Worm (Caenorhabditis elegans) whole organism, late embryonic: Measurements from ENCODE around the gene T22D1.3.

Source experiments
- C08G9.2 ChIP-seq: sonication (generic microtip); optimal IDR thresholded peaks from 2 replicates; lab custom pipeline; 2016; ENCODE audit warnings: mild to moderate bottlenecking, missing genetic modification characterization, moderate library complexity, missing compliant biosample characterization
- ama-1 ChIP-seq: fragments of 150-350 bp; optimal IDR thresholded peaks from 2 replicates; lab custom pipeline; 2014
- ceh-24 ChIP-seq: sonication (generic microtip); optimal IDR thresholded peaks from 2 replicates; lab custom pipeline; 2016; ENCODE audit warnings: mild to moderate bottlenecking, missing genetic modification characterization, missing compliant biosample characterization
- ceh-34 ChIP-seq: sonication (generic microtip); optimal IDR thresholded peaks from 2 replicates; lab custom pipeline; 2016; ENCODE audit warnings: mild to moderate bottlenecking, missing genetic modification characterization, missing compliant biosample characterization
- fax-1 ChIP-seq: sonication (generic microtip); optimal IDR thresholded peaks from 2 replicates; lab custom pipeline; 2016; ENCODE audit warnings: missing genotype, missing genetic modification characterization, missing compliant biosample characterization
- gmeb-2 ChIP-seq: sonication (generic microtip); optimal IDR thresholded peaks from 2 replicates; lab custom pipeline; 2016; ENCODE audit warnings: missing genetic modification characterization, inconsistent platforms, missing compliant biosample characterization
- lim-6 ChIP-seq: sonication (generic microtip); optimal IDR thresholded peaks from 2 replicates; lab custom pipeline; 2016; ENCODE audit warnings: missing genetic modification characterization, missing compliant biosample characterization
- odd-2 ChIP-seq: sonication (generic microtip); optimal IDR thresholded peaks from 2 replicates; lab custom pipeline; 2017; ENCODE audit warnings: antibody characterized with exemption, mild to moderate bottlenecking, missing genetic modification characterization, missing compliant biosample characterization
- pag-3 ChIP-seq: sonication (generic microtip); optimal IDR thresholded peaks from 2 replicates; lab custom pipeline; 2016; ENCODE audit warnings: missing compliant biosample characterization, missing genetic modification characterization, borderline replicate concordance
- pha-4 ChIP-seq: fragments of 150-350 bp; optimal IDR thresholded peaks from 2 replicates; lab custom pipeline; 2018; ENCODE audit warnings: missing biosample characterization, missing genetic modification reagents, missing genetic modification characterization
- unc-42 ChIP-seq: sonication (generic microtip); optimal IDR thresholded peaks from 2 replicates; lab custom pipeline; 2016; ENCODE audit warnings: missing genotype, missing genetic modification characterization, missing compliant biosample characterization
- unc-55 ChIP-seq: sonication (generic microtip); optimal IDR thresholded peaks from 2 replicates; lab custom pipeline; 2017; ENCODE audit warnings: missing biosample characterization, missing genetic modification reagents, missing genetic modification characterization
- zip-5 ChIP-seq: sonication (generic microtip); optimal IDR thresholded peaks from 2 replicates; lab custom pipeline; 2016; ENCODE audit warnings: missing genetic modification characterization, missing compliant biosample characterization

- TF ChIP-seq zip-5: no peak
- TF ChIP-seq odd-2 (tag; lab: Kevin White, UChicago): no peak
- no peak for TF ChIP-seq C08G9.2 (tag; lab: Kevin White, UChicago)
- TF ChIP-seq gmeb-2 (tag; lab: Kevin White, UChicago): no peak
- no peak for TF ChIP-seq fax-1 (tag; lab: Kevin White, UChicago)
- no peak for TF ChIP-seq lim-6 (tag; lab: Kevin White, UChicago)
- TF ChIP-seq unc-55 (GFP tag; lab: Kevin White, UChicago): no peak
- TF ChIP-seq pha-4 (tag; lab: Kevin White, UChicago): no peak
- TF ChIP-seq pag-3 (tag; lab: Kevin White, UChicago): no peak
- no peak for TF ChIP-seq unc-42
- no peak for TF ChIP-seq ama-1
- TF ChIP-seq ceh-34 (tag; lab: Kevin White, UChicago): no peak
- no peak for TF ChIP-seq ceh-24 (tag; lab: Kevin White, UChicago)
These were observed 9.8 kb upstream of the T22D1.3 start, which contains the start of gene T22D1.5 for ce11 chrIV:6903575-6903974.
